Worm (Caenorhabditis elegans): ENCODE results near the gene AC8.3.

DNA sequence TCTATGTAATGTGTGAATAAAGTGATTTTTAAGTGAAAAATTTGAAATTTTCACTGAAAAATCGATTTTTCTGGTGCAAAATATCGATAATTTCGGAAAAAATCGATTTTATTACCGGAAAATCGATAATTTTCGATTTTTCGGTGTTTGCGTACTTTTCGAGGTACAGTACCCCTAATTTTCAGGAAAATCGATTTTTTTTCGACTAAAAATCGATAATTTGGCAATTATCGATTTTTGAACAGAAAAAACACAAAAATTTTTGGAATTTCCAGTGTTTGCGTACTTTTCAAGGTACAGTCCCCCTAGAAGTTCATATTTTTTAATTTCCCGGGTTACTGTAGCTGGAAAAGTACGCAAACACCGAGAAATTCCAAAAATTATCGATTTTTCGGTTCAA lies 42.2 kb upstream of the AC8.3 start:
- TF ChIP-seq him-1 (tag; optimal IDR thresholded peaks at IDR 0.05): no peak
- no peak for TF ChIP-seq dao-5 (tag; optimal IDR thresholded peaks at IDR 0.05)

Data from whole organism, L4/young adult.